Fruit fly (Drosophila melanogaster) S2 (cell line): ENCODE results near the gene CG15177.

ENCODE experiments used
- CG8478 ChIP-seq: fragments of >200 bp; optimal IDR thresholded peaks from 2 replicates; lab custom pipeline; 2018
- CTCF ChIP-seq, 2 experiments: fragments of >200 bp; optimal IDR thresholded peaks; 2 replicates each; lab custom pipeline; 2018

DNA sequence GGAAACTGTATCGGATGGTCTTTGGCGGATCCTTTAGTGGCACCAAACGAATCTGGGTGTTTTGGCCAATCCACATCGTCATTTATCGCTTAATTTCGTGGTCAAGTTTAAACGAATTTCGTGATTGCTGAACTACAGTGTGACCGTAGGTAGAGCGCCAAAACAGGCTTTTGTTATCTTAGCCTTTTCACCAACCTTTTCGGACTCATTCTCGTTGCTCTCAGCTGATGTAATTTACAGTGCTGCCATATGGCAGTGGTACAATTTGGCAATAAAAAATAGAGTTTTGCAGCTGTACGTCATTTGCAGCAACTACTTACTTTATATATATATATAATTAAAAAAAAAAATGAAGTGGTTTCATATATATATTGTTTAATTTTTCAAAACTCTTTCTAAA lies 30.8 kb upstream of the CG15177 start, which contains the start of gene agt:
- no peak for TF ChIP-seq CG8478 (lab: Kevin White, UChicago)
- peak; percentile 70 to 74 for TF ChIP-seq CTCF (optimal IDR thresholded peaks at IDR 0.05; lab: Kevin White, UChicago)
